Worm (Caenorhabditis elegans) whole organism, late embryonic: Measurements from ENCODE around the gene K12H4.3.

Experiments
- ets-4 ChIP-seq: sonication (generic microtip); optimal IDR thresholded peaks from 2 replicates; lab custom pipeline; 2016; ENCODE audit warnings: missing genetic modification characterization, missing compliant biosample characterization
- hlh-15 ChIP-seq: sonication (generic microtip); optimal IDR thresholded peaks from 2 replicates; lab custom pipeline; 2016; ENCODE audit warnings: missing genetic modification characterization, missing compliant biosample characterization
- hlh-6 ChIP-seq: sonication (generic microtip); optimal IDR thresholded peaks from 2 replicates; lab custom pipeline; 2016; ENCODE audit warnings: missing genotype, missing genetic modification characterization, missing compliant biosample characterization

DNA sequence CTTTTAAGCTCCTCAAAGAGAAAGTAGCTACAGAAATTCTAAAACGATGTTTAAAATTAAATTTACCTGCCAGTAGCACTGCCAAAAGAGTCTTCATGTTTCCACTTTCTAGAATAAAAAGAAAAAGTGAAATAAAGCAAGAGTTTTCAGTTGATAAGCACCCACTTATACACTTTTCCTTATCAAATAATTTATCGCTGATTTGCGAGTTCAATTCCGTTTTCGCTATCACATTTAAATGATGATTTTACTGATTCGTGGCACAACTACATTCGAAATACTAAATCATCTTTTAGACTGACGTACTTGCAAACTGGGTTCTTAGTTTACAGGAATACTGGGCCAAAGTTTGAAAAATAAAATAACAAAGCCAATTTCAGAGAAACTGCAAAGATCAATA, 5.1 kb downstream of the K12H4.3 start, which contains the start of gene K12H4.7:
- TF ChIP-seq ets-4 (no peak), hlh-15 (tag; lab: Kevin White, UChicago) (no peak), hlh-6 (tag; lab: Kevin White, UChicago) (no peak)
